Worm (Caenorhabditis elegans) whole organism, young adult: ENCODE data around the gene F36H1.3.

Experiments
- B0019.2 ChIP-seq: fragments of 200-800 bp; sonication (Bioruptor generic); conservative IDR thresholded peaks from 2 replicates; pipeline ENCODE4 v1.3.6; 2022; ENCODE audit warnings: missing genetic modification reagents, missing genetic modification characterization, missing compliant biosample characterization
- B0261.1 ChIP-seq: sonication (generic microtip); optimal IDR thresholded peaks from 2 replicates; lab custom pipeline; 2016; ENCODE audit warnings: mild to moderate bottlenecking, missing genetic modification characterization, moderate library complexity, missing compliant biosample characterization
- C17E4.6 ChIP-seq: fragments of 200-800 bp; sonication (Bioruptor generic); IDR thresholded peaks from 2 replicates; pipeline ENCODE4 v1.3.6; 2022; ENCODE audit warnings: missing genetic modification reagents, missing genetic modification characterization, missing compliant biosample characterization
- F22D6.2 ChIP-seq: sonication (generic microtip); optimal IDR thresholded peaks from 2 replicates; lab custom pipeline; 2016; ENCODE audit warnings: mild to moderate bottlenecking, missing genetic modification characterization, missing compliant biosample characterization
- F49E8.2 ChIP-seq: sonication (generic microtip); optimal IDR thresholded peaks from 3 replicates; lab custom pipeline; 2017; ENCODE audit warnings: missing genetic modification characterization, mild to moderate bottlenecking, missing compliant biosample characterization, antibody characterized with exemption, moderate library complexity; ENCODE audit not compliant: insufficient read depth
- F55B11.4 ChIP-seq: sonication (generic microtip); optimal IDR thresholded peaks from 2 replicates; lab custom pipeline; 2016; ENCODE audit warnings: missing compliant biosample characterization, missing genetic modification characterization, borderline replicate concordance; ENCODE audit not compliant: insufficient read depth
- T07F8.4 ChIP-seq: sonication (generic microtip); optimal IDR thresholded peaks from 2 replicates; lab custom pipeline; 2016; ENCODE audit warnings: mild to moderate bottlenecking, missing genetic modification characterization, moderate library complexity, missing compliant biosample characterization
- Y53F4B.3 ChIP-seq: fragments of 200-800 bp; sonication (Bioruptor generic); IDR thresholded peaks from 2 replicates; pipeline ENCODE4 v1.3.6; 2022; ENCODE audit warnings: missing genetic modification reagents, missing genetic modification characterization, missing compliant biosample characterization
- akir-1 ChIP-seq: fragments of 200-800 bp; sonication (Bioruptor generic); optimal IDR thresholded peaks from 2 replicates; lab custom pipeline; 2018; ENCODE audit warnings: mild to moderate bottlenecking, missing genetic modification characterization, moderate library complexity, missing compliant biosample characterization
- ama-1 ChIP-seq, 3 experiments: fragments of 150-350 bp in 1 of 3; sonication (generic microtip) in 2 of 3; optimal IDR thresholded peaks; 2 replicates each; lab custom pipeline; 2014 to 2018; ENCODE audit warnings: missing biosample characterization in 2 of 3, missing genetic modification characterization in 2 of 3, missing genetic modification reagents in 2 of 3
- aptf-2 ChIP-seq: fragments of 200-800 bp; sonication (Bioruptor generic); conservative IDR thresholded peaks from 2 replicates; pipeline ENCODE4 v1.3.6; 2022; ENCODE audit warnings: missing genetic modification reagents, missing genetic modification characterization, missing compliant biosample characterization
- attf-5 ChIP-seq: fragments of 200-800 bp; sonication (Bioruptor generic); optimal IDR thresholded peaks from 2 replicates; lab custom pipeline; 2018; ENCODE audit warnings: mild to moderate bottlenecking, missing genetic modification characterization, missing compliant biosample characterization
- attf-6 ChIP-seq: fragments of 200-800 bp; sonication (Bioruptor generic); IDR thresholded peaks from 2 replicates; pipeline ENCODE4 v1.3.6; 2022; ENCODE audit warnings: missing genetic modification reagents, missing genetic modification characterization, missing compliant biosample characterization
- bed-1 ChIP-seq: fragments of 200-800 bp; sonication (Bioruptor generic); IDR thresholded peaks from 2 replicates; pipeline ENCODE4 v1.3.6; 2022; ENCODE audit warnings: missing genetic modification reagents, missing genetic modification characterization, missing compliant biosample characterization
- bed-2 ChIP-seq: fragments of 200-800 bp; sonication (Bioruptor generic); IDR thresholded peaks from 2 replicates; pipeline ENCODE4 v1.3.6; 2022; ENCODE audit warnings: missing genetic modification reagents, missing genetic modification characterization, missing compliant biosample characterization
- cebp-1 ChIP-seq, 2 experiments: fragments of 200-800 bp in 1 of 2; sonication (Bioruptor generic) in 1 of 2; sonication (generic microtip) in 1 of 2; IDR thresholded peaks in 1 of 2; optimal IDR thresholded peaks in 1 of 2; 2 replicates each; pipeline versions ENCODE4 v1.3.6 to Lab custom; 2017 to 2022; ENCODE audit warnings: missing compliant biosample characterization in 2 of 2, missing genetic modification characterization in 2 of 2, mild to moderate bottlenecking in 1 of 2, missing genetic modification reagents in 1 of 2, moderate library complexity in 1 of 2
- ceh-40 ChIP-seq: fragments of 200-800 bp; sonication (Bioruptor generic); IDR thresholded peaks from 2 replicates; pipeline ENCODE4 v1.3.6; 2022; ENCODE audit warnings: missing genetic modification characterization, missing compliant biosample characterization
- ceh-91 ChIP-seq: fragments of 200-800 bp; sonication (Bioruptor generic); IDR thresholded peaks from 2 replicates; pipeline ENCODE4 v1.3.6; 2022; ENCODE audit warnings: missing genetic modification reagents, missing genetic modification characterization, missing compliant biosample characterization
- die-1 ChIP-seq: sonication (generic microtip); optimal IDR thresholded peaks from 2 replicates; lab custom pipeline; 2016; ENCODE audit warnings: missing genotype, mild to moderate bottlenecking, missing genetic modification characterization, missing compliant biosample characterization
- dox-1 ChIP-seq: fragments of 200-800 bp; sonication (Bioruptor generic); IDR thresholded peaks from 2 replicates; pipeline ENCODE4 v1.3.6; 2022; ENCODE audit warnings: missing genetic modification reagents, missing genetic modification characterization, missing compliant biosample characterization
- dpff-1 ChIP-seq: sonication (generic microtip); optimal IDR thresholded peaks from 2 replicates; lab custom pipeline; 2017; ENCODE audit warnings: mild to moderate bottlenecking, missing genetic modification characterization, missing compliant biosample characterization
- dpl-1 ChIP-seq: fragments of 150-350 bp; optimal IDR thresholded peaks from 2 replicates; lab custom pipeline; 2014; ENCODE audit warnings: missing biosample characterization, missing genetic modification reagents, missing genetic modification characterization
- egl-18 ChIP-seq: fragments of 200-800 bp; sonication (Bioruptor generic); IDR thresholded peaks from 2 replicates; pipeline ENCODE4 v1.3.6; 2022; ENCODE audit warnings: missing genetic modification reagents, missing genetic modification characterization, missing compliant biosample characterization
- egrh-3 ChIP-seq: fragments of 200-800 bp; sonication (Bioruptor generic); IDR thresholded peaks from 2 replicates; pipeline ENCODE4 v1.3.6; 2022; ENCODE audit warnings: missing genetic modification reagents, missing genetic modification characterization, missing compliant biosample characterization
- ekl-4 ChIP-seq: fragments of 200-800 bp; sonication (Bioruptor generic); IDR thresholded peaks from 2 replicates; pipeline ENCODE4 v1.3.6; 2022; ENCODE audit warnings: missing genetic modification reagents, missing genetic modification characterization, missing compliant biosample characterization
- ets-4 ChIP-seq: fragments of 200-800 bp; sonication (Bioruptor generic); optimal IDR thresholded peaks from 2 replicates; lab custom pipeline; 2018; ENCODE audit warnings: mild to moderate bottlenecking, missing genetic modification characterization, missing compliant biosample characterization
- hlh-26 ChIP-seq: fragments of 200-800 bp; sonication (Bioruptor generic); conservative IDR thresholded peaks from 2 replicates; pipeline ENCODE4 v1.3.6; 2022; ENCODE audit warnings: missing genetic modification reagents, missing genetic modification characterization, missing compliant biosample characterization
- hmg-1.2 ChIP-seq: fragments of 200-800 bp; sonication (Bioruptor generic); IDR thresholded peaks from 2 replicates; pipeline ENCODE4 v1.3.6; 2022; ENCODE audit warnings: missing genetic modification reagents, missing genetic modification characterization, missing compliant biosample characterization
- let-526 ChIP-seq: fragments of 200-800 bp; sonication (Bioruptor generic); IDR thresholded peaks from 2 replicates; pipeline ENCODE4 v1.3.6; 2022; ENCODE audit warnings: missing genetic modification reagents, missing genetic modification characterization, missing compliant biosample characterization
- lin-26 ChIP-seq: fragments of 200-800 bp; sonication (Bioruptor generic); IDR thresholded peaks from 2 replicates; pipeline ENCODE4 v1.3.6; 2022; ENCODE audit warnings: missing genetic modification reagents, missing genetic modification characterization, missing compliant biosample characterization
- madf-3 ChIP-seq: fragments of 200-800 bp; sonication (Bioruptor generic); IDR thresholded peaks from 2 replicates; pipeline ENCODE4 v1.3.6; 2022; ENCODE audit warnings: missing genetic modification reagents, missing genetic modification characterization, missing compliant biosample characterization
- mxl-1 ChIP-seq: sonication (generic microtip); optimal IDR thresholded peaks from 2 replicates; lab custom pipeline; 2016; ENCODE audit warnings: missing genetic modification characterization, missing compliant biosample characterization
- nfya-1 ChIP-seq: sonication (generic microtip); optimal IDR thresholded peaks from 2 replicates; lab custom pipeline; 2017; ENCODE audit warnings: antibody characterized with exemption, missing compliant biosample characterization, missing genetic modification characterization, borderline replicate concordance; ENCODE audit not compliant: insufficient read depth
- nfya-2 ChIP-seq: fragments of 200-800 bp; sonication (Bioruptor generic); IDR thresholded peaks from 2 replicates; pipeline ENCODE4 v1.3.6; 2022; ENCODE audit warnings: missing genetic modification reagents, missing genetic modification characterization, missing compliant biosample characterization
- nhr-27 ChIP-seq: fragments of 200-800 bp; sonication (Bioruptor generic); optimal IDR thresholded peaks from 2 replicates; lab custom pipeline; 2018; ENCODE audit warnings: mild to moderate bottlenecking, missing genetic modification characterization, moderate library complexity, missing compliant biosample characterization
- nhr-80 ChIP-seq: sonication (generic microtip); optimal IDR thresholded peaks from 2 replicates; lab custom pipeline; 2016; ENCODE audit warnings: missing genetic modification characterization, missing compliant biosample characterization
- pbrm-1 ChIP-seq: fragments of 200-800 bp; sonication (Bioruptor generic); IDR thresholded peaks from 2 replicates; pipeline ENCODE4 v1.3.6; 2022; ENCODE audit warnings: missing genetic modification reagents, missing genetic modification characterization, missing compliant biosample characterization
- pha-4 ChIP-seq: fragments of 150-350 bp; sonication (generic microtip); optimal IDR thresholded peaks from 2 replicates; lab custom pipeline; 2014; ENCODE audit warnings: missing biosample characterization, missing genetic modification reagents, missing genetic modification characterization
- repo-1 ChIP-seq: sonication (generic microtip); optimal IDR thresholded peaks from 2 replicates; lab custom pipeline; 2017; ENCODE audit warnings: mild to moderate bottlenecking, missing genetic modification characterization, missing compliant biosample characterization
- snpc-1.1 ChIP-seq: sonication (generic microtip); optimal IDR thresholded peaks from 2 replicates; lab custom pipeline; 2017; ENCODE audit warnings: missing genetic modification characterization, mild to moderate bottlenecking, missing compliant biosample characterization, antibody characterized with exemption, moderate library complexity, missing genotype, missing genetic modification reagents; ENCODE audit not compliant: insufficient read depth
- snpc-1.3 ChIP-seq: sonication (generic microtip); optimal IDR thresholded peaks from 2 replicates; lab custom pipeline; 2017; ENCODE audit warnings: missing genetic modification characterization, mild to moderate bottlenecking, missing compliant biosample characterization, antibody characterized with exemption, moderate library complexity, missing genotype, missing genetic modification reagents; ENCODE audit not compliant: insufficient read depth
- snpc-3.4 ChIP-seq: sonication (generic microtip); optimal IDR thresholded peaks from 2 replicates; lab custom pipeline; 2017; ENCODE audit warnings: missing genetic modification characterization, mild to moderate bottlenecking, missing compliant biosample characterization, antibody characterized with exemption, moderate library complexity, missing genotype, missing genetic modification reagents
- sptf-2 ChIP-seq: fragments of 200-800 bp; sonication (Bioruptor generic); optimal IDR thresholded peaks from 2 replicates; lab custom pipeline; 2018; ENCODE audit warnings: mild to moderate bottlenecking, missing genetic modification characterization, missing compliant biosample characterization
- xnd-1 ChIP-seq: sonication (generic microtip); optimal IDR thresholded peaks from 2 replicates; lab custom pipeline; 2016; ENCODE audit warnings: missing genotype, missing genetic modification reagents, missing genetic modification characterization, missing compliant biosample characterization
- ztf-25 ChIP-seq: fragments of 200-800 bp; sonication (Bioruptor generic); IDR thresholded peaks from 2 replicates; pipeline ENCODE4 v1.3.6; 2022; ENCODE audit warnings: missing genetic modification reagents, missing genetic modification characterization, missing compliant biosample characterization
- ztf-26 ChIP-seq: sonication (generic microtip); optimal IDR thresholded peaks from 2 replicates; lab custom pipeline; 2017; ENCODE audit warnings: missing genetic modification characterization, missing compliant biosample characterization

Gene F36H1.3

ce11 chrIV:11025941-11026340 lies 24.0 kb upstream of the F36H1.3 start (continued):
- peak; percentile 96 for TF ChIP-seq ztf-25
- TF ChIP-seq ets-4 (GFP tag; lab: Kevin White, UChicago), result peak; percentile 62
- TF ChIP-seq die-1, result peak; percentile 97
- peak; percentile 88 for TF ChIP-seq T07F8.4 (tag; lab: Kevin White, UChicago)
- peak; percentile 56; the same call in 1 of the 2 replicates for TF ChIP-seq cebp-1 (GFP tag; IDR thresholded peaks at IDR 0.05; lab: Robert Waterston, UW)
- peak; percentile 81 for TF ChIP-seq cebp-1 (tag; optimal IDR thresholded peaks at IDR 0.05; lab: Kevin White, UChicago)
- peak; percentile 97 for TF ChIP-seq sptf-2
- peak; percentile 75; the same call in 1 of the 2 replicates for TF ChIP-seq hlh-26 (GFP tag; lab: Robert Waterston, UW)
- no peak for TF ChIP-seq F55B11.4
- peak; percentile 92; the same call in 1 of the 2 replicates for TF ChIP-seq ceh-40 (GFP tag; lab: Robert Waterston, UW)
- peak; percentile 87 for TF ChIP-seq attf-5
- TF ChIP-seq bed-2 (GFP tag; lab: Robert Waterston, UW), result peak; percentile 72; the same call in 1 of the 2 replicates
- TF ChIP-seq ekl-4, result peak; percentile 88
- peak; percentile 68 for TF ChIP-seq B0019.2
- TF ChIP-seq ama-1 (optimal IDR thresholded peaks at IDR 0.05; lab: Kevin White, UChicago), result peak; percentile 55
- TF ChIP-seq ama-1 (GFP tag; optimal IDR thresholded peaks at IDR 0.05; lab: Kevin White, UChicago), result peak; percentile 41 to 76
- TF ChIP-seq hmg-1.2 (GFP tag; lab: Robert Waterston, UW), result peak; percentile 74
- TF ChIP-seq nfya-2, result no peak
- peak; percentile 77 for TF ChIP-seq attf-6 (GFP tag; lab: Robert Waterston, UW)
- TF ChIP-seq snpc-3.4, result peak; percentile 86
- peak; percentile 43; the same call in 1 of the 2 replicates for TF ChIP-seq C17E4.6 (GFP tag; lab: Robert Waterston, UW)
- peak; percentile 75; the same call in 1 of the 2 replicates for TF ChIP-seq aptf-2 (GFP tag; lab: Robert Waterston, UW)
- peak; percentile 53 for TF ChIP-seq snpc-1.1 (tag; lab: Kevin White, UChicago)
- peak; percentile 87 for TF ChIP-seq madf-3 (GFP tag; lab: Robert Waterston, UW)
- peak; percentile 60 for TF ChIP-seq akir-1 (GFP tag; lab: Kevin White, UChicago)
- peak; percentile 84 for TF ChIP-seq nhr-27 (tag; lab: Kevin White, UChicago)
- peak; percentile 95 for TF ChIP-seq mxl-1 (tag; lab: Kevin White, UChicago)
- peak; percentile 86 for TF ChIP-seq dpff-1 (tag; lab: Kevin White, UChicago)
- TF ChIP-seq dpl-1 (GFP tag; lab: Kevin White, UChicago), result no peak
- peak; percentile 99 for TF ChIP-seq lin-26 (GFP tag; lab: Robert Waterston, UW)
- TF ChIP-seq B0261.1 (tag; lab: Kevin White, UChicago), result peak; percentile 89
- TF ChIP-seq pbrm-1 (GFP tag; lab: Robert Waterston, UW), result peak; percentile 89
- peak; percentile 88 for TF ChIP-seq F49E8.2 (tag; lab: Kevin White, UChicago)
- TF ChIP-seq egrh-3 (GFP tag; lab: Robert Waterston, UW), result peak; percentile 53
- peak; percentile 63 for TF ChIP-seq ztf-26
- TF ChIP-seq let-526, result peak; percentile 85
- peak; percentile 47 for TF ChIP-seq ceh-91 (GFP tag; lab: Robert Waterston, UW)
- TF ChIP-seq pha-4 (tag; lab: Kevin White, UChicago), result no peak
- peak; percentile 85 for TF ChIP-seq repo-1 (tag; lab: Kevin White, UChicago)
- peak; percentile 93 for TF ChIP-seq dox-1
- peak; percentile 79; the same call in 1 of the 2 replicates for TF ChIP-seq Y53F4B.3
- peak; percentile 64 for TF ChIP-seq snpc-1.3
- 0 out of 2 replicates have a peak, but pooled peaks have one; percentile 77 for TF ChIP-seq egl-18 (GFP tag; lab: Robert Waterston, UW)
- TF ChIP-seq F22D6.2, result peak; percentile 13
- TF ChIP-seq nhr-80 (tag; lab: Kevin White, UChicago), result peak; percentile 25
- no peak for TF ChIP-seq nfya-1 (tag; lab: Kevin White, UChicago)
- peak; percentile 54 for TF ChIP-seq xnd-1 (tag; lab: Kevin White, UChicago)
- peak; percentile 56; the same call in 1 of the 2 replicates for TF ChIP-seq bed-1 (GFP tag; lab: Robert Waterston, UW)
